Fruit fly (Drosophila melanogaster) whole organism, wandering third instar larva: ENCODE data around the gene Jhbp3.

Source experiments
- Abd-B ChIP-seq: fragments of >200 bp; optimal IDR thresholded peaks from 2 replicates; lab custom pipeline; 2017; ENCODE audit warnings: missing biosample characterization, missing genetic modification characterization
- CG32264 ChIP-seq: fragments of 200-800 bp; sonication (Bioruptor generic); optimal IDR thresholded peaks from 2 replicates; lab custom pipeline; 2016; ENCODE audit warnings: missing biosample characterization, missing genetic modification characterization
- CG9705 ChIP-seq: fragments of 200-800 bp; sonication (Bioruptor generic); optimal IDR thresholded peaks from 2 replicates; lab custom pipeline; 2018; ENCODE audit warnings: missing biosample characterization, mild to moderate bottlenecking, missing genetic modification characterization
- CrebA ChIP-seq: fragments of 200-800 bp; sonication (Bioruptor generic); optimal IDR thresholded peaks from 2 replicates; lab custom pipeline; 2016; ENCODE audit warnings: missing biosample characterization, mild to moderate bottlenecking, missing genetic modification characterization, borderline replicate concordance
- Dfd ChIP-seq: fragments of >200 bp; optimal IDR thresholded peaks from 2 replicates; lab custom pipeline; 2017; ENCODE audit warnings: missing biosample characterization, missing genetic modification characterization
- Dif ChIP-seq: fragments of 200-275, 200-300 bp; sonication (Bioruptor generic); optimal IDR thresholded peaks from 2 replicates; lab custom pipeline; 2018; ENCODE audit warnings: missing biosample characterization, missing genetic modification characterization; ENCODE audit not compliant: partially characterized antibody
- GATAd ChIP-seq: sonication (Bioruptor generic); optimal IDR thresholded peaks from 2 replicates; lab custom pipeline; 2016; ENCODE audit warnings: missing biosample characterization, missing genetic modification characterization
- HLH106 ChIP-seq: fragments of 200-800 bp; optimal IDR thresholded peaks from 3 replicates; lab custom pipeline; 2019; ENCODE audit warnings: missing biosample characterization, mild to moderate bottlenecking, missing genetic modification characterization, moderate library complexity
- Hnf4 ChIP-seq: fragments of 200-800 bp; sonication (Bioruptor generic); optimal IDR thresholded peaks from 2 replicates; lab custom pipeline; 2016; ENCODE audit warnings: missing biosample characterization, mild to moderate bottlenecking, missing genetic modification characterization
- Hr78 ChIP-seq: fragments of >200 bp; optimal IDR thresholded peaks from 2 replicates; lab custom pipeline; 2017; ENCODE audit warnings: missing biosample characterization, missing genetic modification characterization
- Hr83 ChIP-seq: fragments of 200-300 bp; sonication (Bioruptor generic); optimal IDR thresholded peaks from 2 replicates; lab custom pipeline; 2016; ENCODE audit warnings: missing biosample characterization, mild to moderate bottlenecking, missing genetic modification characterization, moderate library complexity; ENCODE audit not compliant: poor library complexity, severe bottlenecking
- Jra ChIP-seq: sonication (Bioruptor generic); optimal IDR thresholded peaks from 2 replicates; lab custom pipeline; 2016; ENCODE audit warnings: missing biosample characterization, missing genetic modification characterization
- Mio ChIP-seq: sonication (Bioruptor generic); optimal IDR thresholded peaks from 2 replicates; lab custom pipeline; 2016; ENCODE audit warnings: missing biosample characterization, missing genetic modification characterization
- Myc ChIP-seq: fragments of >200 bp; optimal IDR thresholded peaks from 2 replicates; lab custom pipeline; 2017
- N ChIP-seq: fragments of >200 bp; optimal IDR thresholded peaks from 2 replicates; lab custom pipeline; 2018; ENCODE audit warnings: missing biosample characterization, missing external identifiers, missing genetic modification characterization
- OdsH ChIP-seq: fragments of 200-800 bp; sonication (Bioruptor generic); optimal IDR thresholded peaks from 2 replicates; lab custom pipeline; 2016; ENCODE audit warnings: missing biosample characterization, mild to moderate bottlenecking, missing genetic modification characterization
- Rel ChIP-seq, 2 experiments: fragments of 200-800 bp; sonication (Bioruptor generic) in 1 of 2; optimal IDR thresholded peaks; 2 replicates in 1 of 2; 3 replicates in 1 of 2; lab custom pipeline; 2016 to 2019; ENCODE audit warnings: mild to moderate bottlenecking in 2 of 2, missing biosample characterization in 2 of 2, missing genetic modification characterization in 2 of 2, moderate library complexity in 1 of 2
- Sp1 ChIP-seq: fragments of 200-800 bp; sonication (Bioruptor generic); optimal IDR thresholded peaks from 3 replicates; lab custom pipeline; 2019; ENCODE audit warnings: missing biosample characterization, mild to moderate bottlenecking, missing genetic modification characterization, moderate library complexity
- Vsx2 ChIP-seq: fragments of 200-300, 225-300 bp; sonication (Bioruptor generic); optimal IDR thresholded peaks from 2 replicates; lab custom pipeline; 2018; ENCODE audit warnings: missing biosample characterization, missing genetic modification characterization; ENCODE audit not compliant: partially characterized antibody
- br ChIP-seq: fragments of 200-800 bp; sonication (Bioruptor generic); optimal IDR thresholded peaks from 2 replicates; lab custom pipeline; 2016; ENCODE audit warnings: missing biosample characterization, missing genetic modification characterization
- brk ChIP-seq: fragments of 200-800 bp; sonication (Bioruptor generic); optimal IDR thresholded peaks from 2 replicates; lab custom pipeline; 2016; ENCODE audit warnings: missing biosample characterization, mild to moderate bottlenecking, missing genetic modification characterization
- dl ChIP-seq, 2 experiments: fragments of 175-275, 200-275 bp in 1 of 2; fragments of 200-275 bp in 1 of 2; sonication (Bioruptor generic); optimal IDR thresholded peaks; lab custom pipeline; 2018; ENCODE audit warnings: mild to moderate bottlenecking in 2 of 2, missing biosample characterization in 2 of 2, missing genetic modification characterization in 2 of 2, moderate library complexity in 2 of 2; ENCODE audit not compliant: partially characterized antibody in 2 of 2, insufficient read depth in 1 of 2
- dmrt93B ChIP-seq: fragments of 200-800 bp; sonication (Bioruptor generic); optimal IDR thresholded peaks from 2 replicates; lab custom pipeline; 2018; ENCODE audit warnings: missing biosample characterization, mild to moderate bottlenecking, missing genetic modification characterization
- dsf ChIP-seq: sonication (Bioruptor generic); optimal IDR thresholded peaks from 2 replicates; lab custom pipeline; 2016; ENCODE audit warnings: missing biosample characterization, missing genetic modification characterization, borderline replicate concordance
- ey ChIP-seq: fragments of 200-800 bp; sonication (Bioruptor generic); optimal IDR thresholded peaks from 2 replicates; lab custom pipeline; 2016; ENCODE audit warnings: missing biosample characterization, missing genetic modification characterization
- foxo ChIP-seq, 2 experiments: fragments of 200-800 bp; sonication (Bioruptor generic); optimal IDR thresholded peaks; 2 replicates in 1 of 2; 3 replicates in 1 of 2; lab custom pipeline; 2016 to 2017; ENCODE audit warnings: missing biosample characterization in 2 of 2, missing genetic modification characterization in 2 of 2
- fru ChIP-seq: fragments of 200-800 bp; sonication (Bioruptor generic); optimal IDR thresholded peaks from 3 replicates; lab custom pipeline; 2016; ENCODE audit warnings: missing biosample characterization, mild to moderate bottlenecking, missing genetic modification characterization
- h ChIP-seq: fragments of 200-800 bp; sonication (Bioruptor generic); optimal IDR thresholded peaks from 3 replicates; lab custom pipeline; 2016; ENCODE audit warnings: missing biosample characterization, mild to moderate bottlenecking, missing genetic modification characterization
- jim ChIP-seq: fragments of 175-275, 200-325 bp; sonication (Bioruptor generic); optimal IDR thresholded peaks from 2 replicates; lab custom pipeline; 2016; ENCODE audit warnings: missing biosample characterization, mild to moderate bottlenecking, missing genetic modification characterization
- lola ChIP-seq: fragments of >200 bp; optimal IDR thresholded peaks from 2 replicates; lab custom pipeline; 2017; ENCODE audit warnings: missing biosample characterization, missing genetic modification characterization
- pan ChIP-seq: fragments of >200 bp; optimal IDR thresholded peaks from 2 replicates; lab custom pipeline; 2017
- psq ChIP-seq: fragments of 200-800 bp; sonication (Bioruptor generic); optimal IDR thresholded peaks from 3 replicates; lab custom pipeline; 2017; ENCODE audit warnings: missing biosample characterization, mild to moderate bottlenecking, missing genetic modification characterization, moderate library complexity
- rgr ChIP-seq: fragments of 200-800 bp; sonication (Bioruptor generic); optimal IDR thresholded peaks from 3 replicates; lab custom pipeline; 2016; ENCODE audit warnings: missing biosample characterization, mild to moderate bottlenecking, missing genetic modification characterization
- sage ChIP-seq: fragments of 200-800 bp; sonication (Bioruptor generic); optimal IDR thresholded peaks from 2 replicates; lab custom pipeline; 2016; ENCODE audit warnings: missing biosample characterization, mild to moderate bottlenecking, missing genetic modification characterization
- sv ChIP-seq: fragments of 200-800 bp; sonication (Bioruptor generic); optimal IDR thresholded peaks from 3 replicates; lab custom pipeline; 2016; ENCODE audit warnings: missing biosample characterization, missing genetic modification characterization
- tai ChIP-seq: sonication (Bioruptor generic); optimal IDR thresholded peaks from 2 replicates; lab custom pipeline; 2016; ENCODE audit warnings: missing biosample characterization, missing genetic modification characterization
- usp ChIP-seq: fragments of >200 bp; optimal IDR thresholded peaks from 2 replicates; lab custom pipeline; 2017; ENCODE audit warnings: missing biosample characterization, missing genetic modification characterization
- woc ChIP-seq: sonication (Bioruptor generic); optimal IDR thresholded peaks from 2 replicates; lab custom pipeline; 2016; ENCODE audit warnings: missing biosample characterization, mild to moderate bottlenecking, missing genetic modification characterization

Gene Jhbp3

DNA sequence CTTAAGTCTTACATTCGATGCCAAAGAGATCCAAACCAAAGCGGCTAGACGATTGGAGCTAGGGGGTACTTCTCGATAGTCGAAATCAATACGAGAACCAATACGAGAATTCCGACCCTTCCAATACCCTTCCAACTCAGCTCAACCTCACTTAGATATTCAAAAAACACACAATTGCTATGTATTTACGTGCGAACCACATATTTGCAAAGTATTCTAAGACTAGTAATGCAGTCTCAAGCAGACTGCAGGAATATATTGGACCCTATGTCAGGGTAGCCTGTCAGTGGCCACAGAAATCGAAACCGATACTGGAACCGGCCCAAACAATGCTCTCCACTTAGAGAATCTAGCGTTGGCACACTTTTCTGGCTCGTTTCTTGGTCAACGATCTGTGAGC, 2.8 kb upstream of the Jhbp3 start:
- no peak for TF ChIP-seq Jra
- TF ChIP-seq Rel (GFP tag; optimal IDR thresholded peaks at IDR 0.05; lab: Kevin White, UChicago), result no peak
- no peak for TF ChIP-seq Rel (tag; optimal IDR thresholded peaks at IDR 0.05; lab: Kevin White, UChicago)
- TF ChIP-seq Hnf4 (GFP tag; lab: Kevin White, UChicago), result no peak

dm6 chr3R:4952571-4952929, 2.5 kb downstream of the Jhbp3 start, which contains the start of gene Ubc6:
Gene Ubc6 (minus strand): TSS chr3R:4952682.
- TF ChIP-seq OdsH, result peak; percentile 32
- no peak for TF ChIP-seq CG9705
- peak; percentile 56 for TF ChIP-seq sv (GFP tag; lab: Kevin White, UChicago)
- peak; percentile 61 for TF ChIP-seq Jra
- no peak for TF ChIP-seq Abd-B
- peak; percentile 60 for TF ChIP-seq HLH106
- TF ChIP-seq jim, result peak; percentile 60
- TF ChIP-seq brk (GFP tag; lab: Kevin White, UChicago), result peak; percentile 70
- TF ChIP-seq rgr, result peak; percentile 77
- TF ChIP-seq woc, result peak; percentile 17
- peak; percentile 10 for TF ChIP-seq N (GFP tag; lab: Kevin White, UChicago)
- peak in 1 of 2 experiments; percentile 76 for TF ChIP-seq foxo (GFP tag; optimal IDR thresholded peaks at IDR 0.05; lab: Kevin White, UChicago)
- no peak for TF ChIP-seq sage
- TF ChIP-seq br, result peak; percentile 57
- TF ChIP-seq ey (GFP tag; lab: Kevin White, UChicago), result peak; percentile 74
- peak; percentile 82 for TF ChIP-seq Hnf4 (GFP tag; lab: Kevin White, UChicago)
- TF ChIP-seq Rel (GFP tag; optimal IDR thresholded peaks at IDR 0.05; lab: Kevin White, UChicago), result no peak
- TF ChIP-seq Rel (tag; optimal IDR thresholded peaks at IDR 0.05; lab: Kevin White, UChicago), result peak; percentile 63
- TF ChIP-seq tai, result peak; percentile 76
- TF ChIP-seq pan (lab: Kevin White, UChicago), result no peak
- TF ChIP-seq h (GFP tag; lab: Kevin White, UChicago), result peak; percentile 71
- no peak for TF ChIP-seq CG32264 (GFP tag; lab: Kevin White, UChicago)
- TF ChIP-seq psq (GFP tag; lab: Kevin White, UChicago), result peak; percentile 58
- peak; percentile 64 for TF ChIP-seq fru (GFP tag; lab: Kevin White, UChicago)
- peak; percentile 2 for TF ChIP-seq Sp1
- TF ChIP-seq lola (GFP tag; lab: Kevin White, UChicago), result no peak
- TF ChIP-seq dmrt93B (GFP tag; lab: Kevin White, UChicago), result peak; percentile 10
- peak; percentile 87 for TF ChIP-seq Hr83

DNA sequence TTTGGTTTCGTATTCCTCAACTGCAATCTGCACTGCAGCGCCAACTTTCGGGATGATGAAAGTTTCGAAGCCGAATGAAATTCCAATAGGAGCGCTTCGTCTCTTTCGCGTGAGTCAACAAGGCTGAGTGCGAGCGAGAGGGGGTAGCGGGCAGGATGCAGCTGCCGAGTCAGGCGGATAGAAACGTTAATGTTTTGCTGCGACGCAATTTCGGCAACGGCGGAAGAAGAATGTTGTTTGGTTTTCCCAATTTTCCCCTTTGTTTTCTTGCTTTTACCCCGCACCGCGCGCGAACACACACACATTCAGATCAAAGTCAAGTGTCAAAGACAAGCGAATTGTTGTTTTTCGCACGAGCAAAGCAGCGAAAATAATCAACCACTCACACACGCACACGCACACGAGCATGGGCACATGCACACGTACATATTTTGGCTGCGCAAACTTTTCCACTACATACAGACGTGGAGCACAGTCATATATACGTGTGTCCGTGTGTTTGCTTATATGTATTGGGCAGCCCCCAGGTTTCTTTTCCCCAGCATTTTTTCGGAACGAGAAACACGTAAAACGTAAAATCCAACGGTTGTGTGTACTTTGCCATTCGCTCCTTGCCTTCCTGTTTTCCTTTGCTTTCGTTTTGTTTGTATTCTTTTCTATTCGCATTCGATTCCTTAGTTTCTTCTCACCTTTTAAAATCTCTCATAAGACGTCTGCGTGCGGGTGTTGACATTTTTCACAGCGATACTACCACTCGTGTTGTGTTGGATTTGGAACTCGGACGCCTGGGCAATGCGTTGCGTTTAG, 3.1 kb downstream of the Jhbp3 start:
- no peak for TF ChIP-seq psq (GFP tag; lab: Kevin White, UChicago)
- TF ChIP-seq dmrt93B (GFP tag; lab: Kevin White, UChicago), result no peak
- no peak for TF ChIP-seq Mio (GFP tag; lab: Kevin White, UChicago)
- TF ChIP-seq dl (GFP tag; optimal IDR thresholded peaks at IDR 0.05; lab: Kevin White, UChicago; ENCODE audit: insufficient read depth in 1 of 2, partially characterized antibody in 2 of 2), result peak in 1 of 2 experiments; percentile 8
- peak; percentile 18 for TF ChIP-seq rgr
- TF ChIP-seq CG9705, result no peak
- TF ChIP-seq N (GFP tag; lab: Kevin White, UChicago), result peak; percentile 74
- peak; percentile 64 for TF ChIP-seq h (GFP tag; lab: Kevin White, UChicago)
- no peak for TF ChIP-seq sage
- TF ChIP-seq br, result peak; percentile 23
- no peak for TF ChIP-seq Sp1
- TF ChIP-seq Dif (GFP tag; lab: Kevin White, UChicago), result peak; percentile 53
- TF ChIP-seq dsf (GFP tag; lab: Kevin White, UChicago), result no peak
- no peak for TF ChIP-seq jim
- no peak for TF ChIP-seq foxo (GFP tag; optimal IDR thresholded peaks at IDR 0.05; lab: Kevin White, UChicago)
- no peak for TF ChIP-seq Vsx2 (GFP tag; lab: Kevin White, UChicago)
- TF ChIP-seq Hr83, result no peak
- TF ChIP-seq sv (GFP tag; lab: Kevin White, UChicago), result no peak
- no peak for TF ChIP-seq woc
- no peak for TF ChIP-seq Hr78
- TF ChIP-seq brk (GFP tag; lab: Kevin White, UChicago), result no peak
- TF ChIP-seq fru (GFP tag; lab: Kevin White, UChicago), result no peak
- no peak for TF ChIP-seq Rel (GFP tag; optimal IDR thresholded peaks at IDR 0.05; lab: Kevin White, UChicago)
- peak; percentile 73 for TF ChIP-seq Rel (tag; optimal IDR thresholded peaks at IDR 0.05; lab: Kevin White, UChicago)
- TF ChIP-seq usp (GFP tag; lab: Kevin White, UChicago), result no peak
- no peak for TF ChIP-seq GATAd (GFP tag; lab: Kevin White, UChicago)
- no peak for TF ChIP-seq HLH106
- no peak for TF ChIP-seq Myc
- no peak for TF ChIP-seq ey (GFP tag; lab: Kevin White, UChicago)
- TF ChIP-seq pan (lab: Kevin White, UChicago), result no peak
- no peak for TF ChIP-seq CG32264 (GFP tag; lab: Kevin White, UChicago)
- peak; percentile 76 for TF ChIP-seq CrebA
- TF ChIP-seq Jra, result peak; percentile 21
- no peak for TF ChIP-seq OdsH
- no peak for TF ChIP-seq Abd-B
- no peak for TF ChIP-seq Dfd (GFP tag; lab: Kevin White, UChicago)
- TF ChIP-seq tai, result no peak
- peak; percentile 32 for TF ChIP-seq Hnf4 (GFP tag; lab: Kevin White, UChicago)
- no peak for TF ChIP-seq lola (GFP tag; lab: Kevin White, UChicago)
